Fruit fly (Drosophila melanogaster): Measurements from ENCODE around the gene CG1236.

CG1236 gene

dm6 chr3R:5758624-5759209 lies 22.2 kb downstream of the CG1236 start, which contains the start of gene Sec8 (continued):
- TF ChIP-seq schlank (tag; optimal IDR thresholded peaks at IDR 0.05) (no peak), CG2678 (tag; optimal IDR thresholded peaks at IDR 0.05) (no peak), CG11093 (GFP tag; IDR thresholded peaks at IDR 0.05) (no peak), pho (GFP tag; optimal IDR thresholded peaks at IDR 0.05) (peak; percentile 52), sima (GFP tag; optimal IDR thresholded peaks at IDR 0.05) (no peak), CG11504 (tag; optimal IDR thresholded peaks at IDR 0.05) (no peak), NfI (GFP tag; optimal IDR thresholded peaks at IDR 0.05) (peak; percentile 1), CG10462 (GFP tag; optimal IDR thresholded peaks at IDR 0.05) (no peak), Scr (GFP tag; IDR thresholded peaks at IDR 0.05; ENCODE audit: partially characterized antibody) (peak; percentile 87), CG12219 (GFP tag; optimal IDR thresholded peaks at IDR 0.05) (no peak), CkIIα-i1 (GFP tag; IDR thresholded peaks at IDR 0.05) (no peak), pzg (GFP tag; optimal IDR thresholded peaks at IDR 0.05) (peak; percentile 91), Bdp1 (GFP tag; optimal IDR thresholded peaks at IDR 0.05) (no peak), usp (GFP tag; optimal IDR thresholded peaks at IDR 0.05) (no peak), HHEX (GFP tag; optimal IDR thresholded peaks at IDR 0.05) (no peak), maf-S (GFP tag; optimal IDR thresholded peaks at IDR 0.05) (peak; percentile 31), D19B (GFP tag; optimal IDR thresholded peaks at IDR 0.05) (no peak), CG10431 (GFP tag; optimal IDR thresholded peaks at IDR 0.05) (no peak), trem (tag; optimal IDR thresholded peaks at IDR 0.05) (peak; percentile 80), gcm (GFP tag; optimal IDR thresholded peaks at IDR 0.05) (no peak), hbn (GFP tag; IDR thresholded peaks at IDR 0.05; ENCODE audit: partially characterized antibody) (peak; percentile 83), CG13287 (GFP tag; IDR thresholded peaks at IDR 0.05; ENCODE audit: partially characterized antibody) (peak; percentile 91), CG3163 (GFP tag; optimal IDR thresholded peaks at IDR 0.05) (peak; percentile 30), Opbp (GFP tag; IDR thresholded peaks at IDR 0.05; ENCODE audit: partially characterized antibody) (peak; percentile 90), abd-A (tag; optimal IDR thresholded peaks at IDR 0.05) (no peak), Dad (GFP tag; optimal IDR thresholded peaks at IDR 0.05) (peak; percentile 57), vvl (GFP tag; IDR thresholded peaks at IDR 0.05) (peak; percentile 51), Nf-YB (GFP tag; optimal IDR thresholded peaks at IDR 0.05) (no peak), BtbVII (GFP tag; optimal IDR thresholded peaks at IDR 0.05) (no peak), jigr1 (GFP tag; IDR thresholded peaks at IDR 0.05) (no peak), Hr39 (optimal IDR thresholded peaks at IDR 0.05) (no peak), CG10366 (GFP tag; IDR thresholded peaks at IDR 0.05) (peak; percentile 25; the same call in 1 of the 2 replicates), en (GFP tag; optimal IDR thresholded peaks at IDR 0.05) (no peak), trh (GFP tag; optimal IDR thresholded peaks at IDR 0.05) (no peak), vfl (GFP tag; optimal IDR thresholded peaks at IDR 0.05) (no peak), NK7.1 (GFP tag; optimal IDR thresholded peaks at IDR 0.05) (no peak), CG13296 (GFP tag; optimal IDR thresholded peaks at IDR 0.05) (no peak), CG6272 (GFP tag; IDR thresholded peaks at IDR 0.05) (peak; percentile 42; the same call in 1 of the 2 replicates), CG3995 (GFP tag; optimal IDR thresholded peaks at IDR 0.05) (peak; percentile 93), CG13624 (GFP tag; optimal IDR thresholded peaks at IDR 0.05) (peak; percentile 64), Ets65A (GFP tag) (peak; percentile 94), CG10565 (GFP tag; optimal IDR thresholded peaks at IDR 0.05) (no peak), CoRest (tag; optimal IDR thresholded peaks at IDR 0.05) (peak; percentile 60), CG12391 (tag; optimal IDR thresholded peaks at IDR 0.05) (no peak), nerfin-1 (tag; optimal IDR thresholded peaks at IDR 0.05) (no peak), NC2β (GFP tag; optimal IDR thresholded peaks at IDR 0.05) (no peak), CG9215 (GFP tag; IDR thresholded peaks at IDR 0.05) (no peak), tna (GFP tag; IDR thresholded peaks at IDR 0.05; ENCODE audit: partially characterized antibody) (peak; percentile 74), CrebB (tag; optimal IDR thresholded peaks at IDR 0.05) (no peak), Max (GFP tag; optimal IDR thresholded peaks at IDR 0.05) (peak; percentile 2), fd3F (GFP tag; optimal IDR thresholded peaks at IDR 0.05) (no peak)

All from whole organism, embryonic.